Worm (Caenorhabditis elegans) whole organism, young adult: ENCODE results near the gene R08C7.1.

Experiments
- B0261.1 ChIP-seq: sonication (generic microtip); optimal IDR thresholded peaks from 2 replicates; lab custom pipeline; 2016; ENCODE audit warnings: mild to moderate bottlenecking, missing genetic modification characterization, moderate library complexity, missing compliant biosample characterization
- C17E4.6 ChIP-seq: fragments of 200-800 bp; sonication (Bioruptor generic); IDR thresholded peaks from 2 replicates; pipeline ENCODE4 v1.3.6; 2022; ENCODE audit warnings: missing genetic modification reagents, missing genetic modification characterization, missing compliant biosample characterization
- F10E7.11 ChIP-seq: sonication (generic microtip); optimal IDR thresholded peaks from 2 replicates; lab custom pipeline; 2017; ENCODE audit warnings: mild to moderate bottlenecking, missing genetic modification characterization, moderate library complexity, missing compliant biosample characterization
- F23B12.7 ChIP-seq: sonication (generic microtip); optimal IDR thresholded peaks from 2 replicates; lab custom pipeline; 2017; ENCODE audit warnings: missing genetic modification characterization, mild to moderate bottlenecking, missing compliant biosample characterization, antibody characterized with exemption, moderate library complexity; ENCODE audit not compliant: insufficient read depth
- F57C9.4 ChIP-seq: sonication (generic microtip); optimal IDR thresholded peaks from 2 replicates; lab custom pipeline; 2017; ENCODE audit warnings: mild to moderate bottlenecking, missing genetic modification characterization, missing compliant biosample characterization
- K12H6.12 ChIP-seq: fragments of 200-800 bp; sonication (Bioruptor generic); optimal IDR thresholded peaks from 2 replicates; lab custom pipeline; 2018; ENCODE audit warnings: mild to moderate bottlenecking, missing genetic modification characterization, missing compliant biosample characterization
- T07F8.4 ChIP-seq: sonication (generic microtip); optimal IDR thresholded peaks from 2 replicates; lab custom pipeline; 2016; ENCODE audit warnings: mild to moderate bottlenecking, missing genetic modification characterization, moderate library complexity, missing compliant biosample characterization
- Y56A3A.18 ChIP-seq: fragments of 200-800 bp; sonication (Bioruptor generic); IDR thresholded peaks from 2 replicates; pipeline ENCODE4 v1.3.6; 2022; ENCODE audit warnings: missing genetic modification reagents, missing genetic modification characterization, missing compliant biosample characterization
- Y67H2A.10 ChIP-seq: fragments of 200-800 bp; sonication (Bioruptor generic); conservative IDR thresholded peaks from 2 replicates; pipeline ENCODE4 v1.3.6; 2022; ENCODE audit warnings: missing genetic modification reagents, missing genetic modification characterization, missing compliant biosample characterization
- athp-1 ChIP-seq: sonication (generic microtip); optimal IDR thresholded peaks from 2 replicates; lab custom pipeline; 2017; ENCODE audit warnings: mild to moderate bottlenecking, missing genetic modification characterization, missing compliant biosample characterization
- attf-6 ChIP-seq: fragments of 200-800 bp; sonication (Bioruptor generic); IDR thresholded peaks from 2 replicates; pipeline ENCODE4 v1.3.6; 2022; ENCODE audit warnings: missing genetic modification reagents, missing genetic modification characterization, missing compliant biosample characterization
- cebp-2 ChIP-seq: fragments of 200-800 bp; sonication (Bioruptor generic); IDR thresholded peaks from 2 replicates; pipeline ENCODE4 v1.3.6; 2022; ENCODE audit warnings: missing genetic modification characterization, missing compliant biosample characterization
- ceh-27 ChIP-seq: fragments of 200-800 bp; sonication (Bioruptor generic); optimal IDR thresholded peaks from 2 replicates; lab custom pipeline; 2018; ENCODE audit warnings: mild to moderate bottlenecking, missing genetic modification characterization, moderate library complexity, missing compliant biosample characterization
- ceh-58 ChIP-seq: fragments of 200-800 bp; sonication (Bioruptor generic); IDR thresholded peaks from 2 replicates; pipeline ENCODE4 v1.3.6; 2022; ENCODE audit warnings: missing genetic modification characterization, missing compliant biosample characterization
- ceh-91 ChIP-seq: fragments of 200-800 bp; sonication (Bioruptor generic); IDR thresholded peaks from 2 replicates; pipeline ENCODE4 v1.3.6; 2022; ENCODE audit warnings: missing genetic modification reagents, missing genetic modification characterization, missing compliant biosample characterization
- chd-7 ChIP-seq: sonication (generic microtip); optimal IDR thresholded peaks from 2 replicates; lab custom pipeline; 2016; ENCODE audit warnings: mild to moderate bottlenecking, missing genetic modification characterization, moderate library complexity, missing compliant biosample characterization
- efl-1 ChIP-seq: fragments of 150-350 bp; optimal IDR thresholded peaks from 2 replicates; lab custom pipeline; 2014; ENCODE audit warnings: missing biosample characterization, missing genetic modification reagents, missing genetic modification characterization
- egl-44 ChIP-seq: fragments of 200-800 bp; sonication (Bioruptor generic); IDR thresholded peaks from 2 replicates; pipeline ENCODE4 v1.3.6; 2022; ENCODE audit warnings: missing genetic modification reagents, missing genetic modification characterization, missing compliant biosample characterization
- ets-4 ChIP-seq: fragments of 200-800 bp; sonication (Bioruptor generic); optimal IDR thresholded peaks from 2 replicates; lab custom pipeline; 2018; ENCODE audit warnings: mild to moderate bottlenecking, missing genetic modification characterization, missing compliant biosample characterization
- lag-1 ChIP-seq: fragments of 200-800 bp; sonication (Bioruptor generic); IDR thresholded peaks from 2 replicates; pipeline ENCODE4 v1.3.6; 2022; ENCODE audit warnings: missing genetic modification reagents, missing genetic modification characterization, missing compliant biosample characterization
- lin-35 ChIP-seq, 3 experiments: fragments of 150-350 bp in 2 of 3; sonication (generic microtip) in 1 of 3; optimal IDR thresholded peaks; 2 replicates each; lab custom pipeline; 2014 to 2018; ENCODE audit warnings: missing biosample characterization in 3 of 3, missing genetic modification characterization in 3 of 3, missing genetic modification reagents in 3 of 3
- lin-40 ChIP-seq: sonication (generic microtip); optimal IDR thresholded peaks from 2 replicates; lab custom pipeline; 2016; ENCODE audit warnings: missing genetic modification characterization, mild to moderate bottlenecking, missing compliant biosample characterization, missing genotype, missing genetic modification reagents
- lir-1 ChIP-seq: fragments of 200-800 bp; sonication (Bioruptor generic); conservative IDR thresholded peaks from 2 replicates; pipeline ENCODE4 v1.3.6; 2022; ENCODE audit warnings: missing genetic modification reagents, missing genetic modification characterization, missing compliant biosample characterization
- lsl-1 ChIP-seq: fragments of 200-800 bp; sonication (Bioruptor generic); optimal IDR thresholded peaks from 2 replicates; lab custom pipeline; 2018; ENCODE audit warnings: mild to moderate bottlenecking, missing genetic modification characterization, moderate library complexity, missing compliant biosample characterization
- madf-6 ChIP-seq: fragments of 200-800 bp; sonication (Bioruptor generic); IDR thresholded peaks from 2 replicates; pipeline ENCODE4 v1.3.6; 2022; ENCODE audit warnings: missing genetic modification reagents, missing genetic modification characterization, missing compliant biosample characterization
- mel-28 ChIP-seq: sonication (generic microtip); optimal IDR thresholded peaks from 2 replicates; lab custom pipeline; 2016; ENCODE audit warnings: borderline replicate concordance, mild to moderate bottlenecking, missing genetic modification characterization, missing compliant biosample characterization
- mes-4 ChIP-seq: sonication (generic microtip); optimal IDR thresholded peaks from 2 replicates; lab custom pipeline; 2016; ENCODE audit warnings: missing genotype, missing genetic modification characterization, missing compliant biosample characterization
- nfya-1 ChIP-seq: sonication (generic microtip); optimal IDR thresholded peaks from 2 replicates; lab custom pipeline; 2017; ENCODE audit warnings: antibody characterized with exemption, missing compliant biosample characterization, missing genetic modification characterization, borderline replicate concordance; ENCODE audit not compliant: insufficient read depth
- nfya-2 ChIP-seq: fragments of 200-800 bp; sonication (Bioruptor generic); IDR thresholded peaks from 2 replicates; pipeline ENCODE4 v1.3.6; 2022; ENCODE audit warnings: missing genetic modification reagents, missing genetic modification characterization, missing compliant biosample characterization
- nhr-27 ChIP-seq: fragments of 200-800 bp; sonication (Bioruptor generic); optimal IDR thresholded peaks from 2 replicates; lab custom pipeline; 2018; ENCODE audit warnings: mild to moderate bottlenecking, missing genetic modification characterization, moderate library complexity, missing compliant biosample characterization
- nhr-80 ChIP-seq: sonication (generic microtip); optimal IDR thresholded peaks from 2 replicates; lab custom pipeline; 2016; ENCODE audit warnings: missing genetic modification characterization, missing compliant biosample characterization
- rcor-1 ChIP-seq: fragments of 200-800 bp; sonication (Bioruptor generic); IDR thresholded peaks from 2 replicates; pipeline ENCODE4 v1.3.6; 2022; ENCODE audit warnings: missing genetic modification reagents, missing genetic modification characterization, missing compliant biosample characterization
- sea-2 ChIP-seq: fragments of 200-800 bp; sonication (Bioruptor generic); IDR thresholded peaks from 2 replicates; pipeline ENCODE4 v1.3.6; 2022; ENCODE audit warnings: missing genetic modification characterization, missing compliant biosample characterization
- somi-1 ChIP-seq: fragments of 200-800 bp; sonication (Bioruptor generic); optimal IDR thresholded peaks from 2 replicates; lab custom pipeline; 2018; ENCODE audit warnings: mild to moderate bottlenecking, missing genetic modification characterization, missing compliant biosample characterization
- sptf-2 ChIP-seq: fragments of 200-800 bp; sonication (Bioruptor generic); optimal IDR thresholded peaks from 2 replicates; lab custom pipeline; 2018; ENCODE audit warnings: mild to moderate bottlenecking, missing genetic modification characterization, missing compliant biosample characterization
- tlf-1 ChIP-seq: fragments of 200-800 bp; sonication (Bioruptor generic); optimal IDR thresholded peaks from 2 replicates; lab custom pipeline; 2018; ENCODE audit warnings: mild to moderate bottlenecking, missing genetic modification characterization, missing compliant biosample characterization
- unc-130 ChIP-seq: sonication (generic microtip); optimal IDR thresholded peaks from 2 replicates; lab custom pipeline; 2016; ENCODE audit warnings: missing genetic modification reagents, missing genetic modification characterization, missing compliant biosample characterization
- xnd-1 ChIP-seq: sonication (generic microtip); optimal IDR thresholded peaks from 2 replicates; lab custom pipeline; 2016; ENCODE audit warnings: missing genotype, missing genetic modification reagents, missing genetic modification characterization, missing compliant biosample characterization
- ztf-25 ChIP-seq: fragments of 200-800 bp; sonication (Bioruptor generic); IDR thresholded peaks from 2 replicates; pipeline ENCODE4 v1.3.6; 2022; ENCODE audit warnings: missing genetic modification reagents, missing genetic modification characterization, missing compliant biosample characterization
- ztf-26 ChIP-seq: sonication (generic microtip); optimal IDR thresholded peaks from 2 replicates; lab custom pipeline; 2017; ENCODE audit warnings: missing genetic modification characterization, missing compliant biosample characterization
- ztf-3 ChIP-seq: fragments of 200-800 bp; sonication (Bioruptor generic); optimal IDR thresholded peaks from 2 replicates; lab custom pipeline; 2018; ENCODE audit warnings: mild to moderate bottlenecking, missing genetic modification characterization, missing compliant biosample characterization

Gene R08C7.1

ce11 chrIV:4449843-4450242 lies 1.8 kb upstream of the R08C7.1 start (continued):
- no peak for TF ChIP-seq lsl-1 (GFP tag; lab: Kevin White, UChicago)
- TF ChIP-seq lag-1 (GFP tag; lab: Robert Waterston, UW), result no peak
- TF ChIP-seq lin-35 (GFP tag; optimal IDR thresholded peaks at IDR 0.05; lab: Kevin White, UChicago), result peak in 1 of 3 experiments; percentile 50
- TF ChIP-seq efl-1 (GFP tag; lab: Kevin White, UChicago), result no peak
- no peak for TF ChIP-seq nhr-27
- TF ChIP-seq Y67H2A.10 (GFP tag; lab: Robert Waterston, UW), result no peak
- TF ChIP-seq cebp-2 (GFP tag; lab: Robert Waterston, UW), result no peak
- peak; percentile 39; the same call in 1 of the 2 replicates for TF ChIP-seq rcor-1 (GFP tag; lab: Robert Waterston, UW)
- peak; percentile 51 for TF ChIP-seq F10E7.11 (tag; lab: Kevin White, UChicago)
- peak; percentile 2 for TF ChIP-seq xnd-1 (tag; lab: Kevin White, UChicago)
- TF ChIP-seq sptf-2 (GFP tag; lab: Kevin White, UChicago), result no peak
- no peak for TF ChIP-seq B0261.1 (tag; lab: Kevin White, UChicago)
- no peak for TF ChIP-seq ztf-26 (tag; lab: Kevin White, UChicago)
- no peak for TF ChIP-seq athp-1 (tag; lab: Kevin White, UChicago)
- TF ChIP-seq ztf-3, result no peak
- no peak for TF ChIP-seq nfya-2
- no peak for TF ChIP-seq lir-1 (GFP tag; lab: Robert Waterston, UW)
- no peak for TF ChIP-seq F57C9.4 (tag; lab: Kevin White, UChicago)
- TF ChIP-seq attf-6, result no peak; the same call in 1 of the 2 replicates
- TF ChIP-seq ceh-58 (GFP tag; lab: Robert Waterston, UW), result 0 out of 2 replicates have a peak, but pooled peaks have one; percentile 41
- peak; percentile 80 for TF ChIP-seq nhr-80 (tag; lab: Kevin White, UChicago)
- no peak for TF ChIP-seq ets-4 (GFP tag; lab: Kevin White, UChicago)
- TF ChIP-seq somi-1, result no peak
- no peak for TF ChIP-seq T07F8.4 (tag; lab: Kevin White, UChicago)
- TF ChIP-seq mes-4 (tag; lab: Kevin White, UChicago), result peak; percentile 38
- no peak for TF ChIP-seq ceh-27 (GFP tag; lab: Kevin White, UChicago)
- TF ChIP-seq K12H6.12 (tag; lab: Kevin White, UChicago), result no peak
- TF ChIP-seq egl-44 (GFP tag; lab: Robert Waterston, UW), result 0 out of 2 replicates have a peak, but pooled peaks have one; percentile 24
- TF ChIP-seq chd-7, result no peak
- TF ChIP-seq unc-130 (GFP tag; lab: Kevin White, UChicago), result no peak
- no peak for TF ChIP-seq Y56A3A.18 (GFP tag; lab: Robert Waterston, UW)
- no peak for TF ChIP-seq nfya-1 (tag; lab: Kevin White, UChicago)
- TF ChIP-seq lin-40 (tag; lab: Kevin White, UChicago), result peak; percentile 52
- peak; percentile 46; the same call in 1 of the 2 replicates for TF ChIP-seq madf-6 (GFP tag; lab: Robert Waterston, UW)
- TF ChIP-seq tlf-1 (GFP tag; lab: Kevin White, UChicago), result no peak
- TF ChIP-seq F23B12.7, result no peak
- TF ChIP-seq mel-28, result no peak
- 0 out of 2 replicates have a peak, but pooled peaks have one; percentile 16 for TF ChIP-seq C17E4.6
- TF ChIP-seq ceh-91 (GFP tag; lab: Robert Waterston, UW), result peak; percentile 22
- no peak for TF ChIP-seq ztf-25 (GFP tag; lab: Robert Waterston, UW)
- no peak for TF ChIP-seq sea-2
